Fruit fly (Drosophila melanogaster) whole organism, embryonic: ENCODE results near the gene Cyp313a4.

Experiments
- Asciz ChIP-seq: fragments of 200-800 bp; sonication (Bioruptor generic); optimal IDR thresholded peaks from 2 replicates; lab custom pipeline; 2017; ENCODE audit warnings: missing biosample characterization, mild to moderate bottlenecking, missing genetic modification characterization, missing genetic modification reagents
- B-H1 ChIP-seq: fragments of 200-800 bp; sonication (Bioruptor generic); IDR thresholded peaks from 3 replicates; pipeline ENCODE4 v1.3.6; 2022; ENCODE audit warnings: missing biosample characterization, missing genetic modification characterization
- Bdp1 ChIP-seq: fragments of 200-800 bp; sonication (Bioruptor generic); optimal IDR thresholded peaks from 3 replicates; lab custom pipeline; 2016; ENCODE audit warnings: missing biosample characterization, missing genetic modification characterization
- Bgb ChIP-seq: fragments of 200-800 bp; sonication (Bioruptor generic); IDR thresholded peaks from 2 replicates; pipeline ENCODE4 v1.3.6; 2022; ENCODE audit warnings: missing biosample characterization, missing genetic modification characterization; ENCODE audit not compliant: partially characterized antibody
- CG10321 ChIP-seq: fragments of 200-800 bp; sonication (Bioruptor generic); IDR thresholded peaks from 2 replicates; pipeline ENCODE4 v1.3.6; 2022; ENCODE audit warnings: missing biosample characterization, missing genetic modification characterization
- CG11085 ChIP-seq: fragments of 200-800 bp; sonication (Bioruptor generic); IDR thresholded peaks from 2 replicates; pipeline ENCODE4 v1.3.6; 2022; ENCODE audit warnings: missing biosample characterization, missing genetic modification characterization
- CG11247 ChIP-seq: fragments of 200-800 bp; sonication (Bioruptor generic); IDR thresholded peaks from 2 replicates; pipeline ENCODE4 v1.3.6; 2022; ENCODE audit warnings: missing biosample characterization, missing genetic modification characterization
- CG11504 ChIP-seq: fragments of 200-800 bp; sonication (Bioruptor generic); optimal IDR thresholded peaks from 3 replicates; lab custom pipeline; 2019; ENCODE audit warnings: missing biosample characterization, mild to moderate bottlenecking, missing genetic modification characterization, moderate library complexity
- CG11560 ChIP-seq: fragments of 200-800 bp; sonication (Bioruptor generic); IDR thresholded peaks from 3 replicates; pipeline ENCODE4 v1.3.6; 2022; ENCODE audit warnings: missing biosample characterization, missing genetic modification characterization
- CG12104 ChIP-seq: fragments of 200-800 bp; sonication (Bioruptor generic); optimal IDR thresholded peaks from 3 replicates; lab custom pipeline; 2016; ENCODE audit warnings: missing biosample characterization, missing genetic modification characterization
- CG12659 ChIP-seq: fragments of 200-800 bp; sonication (Bioruptor generic); optimal IDR thresholded peaks from 3 replicates; lab custom pipeline; 2017; ENCODE audit warnings: mild to moderate bottlenecking, missing biosample characterization, missing genetic modification reagents, missing genetic modification characterization
- CG12769 ChIP-seq: fragments of 200-800 bp; sonication (Bioruptor generic); optimal IDR thresholded peaks from 2 replicates; lab custom pipeline; 2019; ENCODE audit warnings: missing biosample characterization, mild to moderate bottlenecking, missing genetic modification characterization, moderate library complexity
- CG13894 ChIP-seq: fragments of 200-800 bp; sonication (Bioruptor generic); optimal IDR thresholded peaks from 3 replicates; lab custom pipeline; 2018; ENCODE audit warnings: missing biosample characterization, mild to moderate bottlenecking, missing genetic modification characterization, moderate library complexity
- CG17385 ChIP-seq: fragments of 200-800 bp; sonication (Bioruptor generic); optimal IDR thresholded peaks from 3 replicates; lab custom pipeline; 2018; ENCODE audit warnings: missing biosample characterization, mild to moderate bottlenecking, missing genetic modification characterization
- CG17802 ChIP-seq: fragments of 200-800 bp; sonication (Bioruptor generic); optimal IDR thresholded peaks from 2 replicates; lab custom pipeline; 2018; ENCODE audit warnings: missing biosample characterization, mild to moderate bottlenecking, missing genetic modification characterization, moderate library complexity
- CG18262 ChIP-seq: fragments of 200-800 bp; optimal IDR thresholded peaks from 3 replicates; lab custom pipeline; 2019; ENCODE audit warnings: missing biosample characterization, mild to moderate bottlenecking, missing genetic modification characterization, moderate library complexity
- CG2889 ChIP-seq: fragments of 200-800 bp; sonication (Bioruptor generic); IDR thresholded peaks from 3 replicates; pipeline ENCODE4 v1.3.6; 2022; ENCODE audit warnings: missing biosample characterization, missing genetic modification characterization
- CG7556 ChIP-seq: fragments of 200-800 bp; sonication (Bioruptor generic); optimal IDR thresholded peaks from 2 replicates; lab custom pipeline; 2017; ENCODE audit warnings: missing biosample characterization, mild to moderate bottlenecking, missing genetic modification characterization
- CG9609 ChIP-seq: fragments of 200-800 bp; sonication (Bioruptor generic); optimal IDR thresholded peaks from 3 replicates; lab custom pipeline; 2016; ENCODE audit warnings: missing biosample characterization, missing genetic modification characterization
- D19A ChIP-seq: fragments of 200-800 bp; optimal IDR thresholded peaks from 3 replicates; lab custom pipeline; 2019; ENCODE audit warnings: missing biosample characterization, mild to moderate bottlenecking, missing genetic modification characterization, moderate library complexity
- E2f1 ChIP-seq: fragments of 200-800 bp; sonication (Bioruptor generic); IDR thresholded peaks from 2 replicates; pipeline ENCODE4 v1.3.6; 2022; ENCODE audit warnings: missing biosample characterization, missing genetic modification characterization
- Eip74EF ChIP-seq, 2 experiments: fragments of 200-800 bp in 1 of 2; fragments of >200 bp in 1 of 2; sonication (Bioruptor generic) in 1 of 2; optimal IDR thresholded peaks; 2 replicates each; lab custom pipeline; 2017 to 2019; ENCODE audit warnings: missing biosample characterization in 2 of 2, missing genetic modification characterization in 2 of 2, mild to moderate bottlenecking in 1 of 2, moderate library complexity in 1 of 2
- Fer1 ChIP-seq: fragments of 200-800 bp; sonication (Bioruptor generic); optimal IDR thresholded peaks from 2 replicates; lab custom pipeline; 2017; ENCODE audit warnings: missing biosample characterization, mild to moderate bottlenecking, missing genetic modification characterization
- Gsc ChIP-seq: fragments of 200-800 bp; sonication (Bioruptor generic); IDR thresholded peaks from 2 replicates; pipeline ENCODE4 v1.3.6; 2022; ENCODE audit warnings: missing biosample characterization, missing genetic modification characterization
- HmgD ChIP-seq: fragments of 200-800 bp; sonication (Bioruptor generic); optimal IDR thresholded peaks from 3 replicates; lab custom pipeline; 2016; ENCODE audit warnings: missing biosample characterization, missing genetic modification characterization
- MTF-1 ChIP-seq: fragments of 200-800 bp; sonication (Bioruptor generic); optimal IDR thresholded peaks from 2 replicates; lab custom pipeline; 2018; ENCODE audit warnings: missing biosample characterization, mild to moderate bottlenecking, missing genetic modification characterization, borderline replicate concordance
- Meics ChIP-seq: fragments of 200-800 bp; sonication (Bioruptor generic); optimal IDR thresholded peaks from 2 replicates; lab custom pipeline; 2017; ENCODE audit warnings: missing biosample characterization, mild to moderate bottlenecking, missing genetic modification characterization
- NFAT ChIP-seq: fragments of 200-800 bp; sonication (Bioruptor generic); IDR thresholded peaks from 2 replicates; pipeline ENCODE4 v1.3.6; 2022; ENCODE audit warnings: missing biosample characterization, missing genetic modification characterization
- Spps ChIP-seq: fragments of 200-800 bp; sonication (Bioruptor generic); optimal IDR thresholded peaks from 2 replicates; lab custom pipeline; 2018; ENCODE audit warnings: missing biosample characterization, mild to moderate bottlenecking, missing genetic modification characterization
- Sry-δ ChIP-seq: fragments of 200-800 bp; sonication (Bioruptor generic); optimal IDR thresholded peaks from 2 replicates; lab custom pipeline; 2016; ENCODE audit warnings: missing biosample characterization, missing genetic modification characterization
- abd-A ChIP-seq: fragments of 200-800 bp; sonication (Bioruptor generic); optimal IDR thresholded peaks from 3 replicates; lab custom pipeline; 2019; ENCODE audit warnings: missing biosample characterization, mild to moderate bottlenecking, missing genetic modification characterization, moderate library complexity
- crol ChIP-seq: fragments of 200-800 bp; sonication (Bioruptor generic); IDR thresholded peaks from 2 replicates; pipeline ENCODE4 v1.3.6; 2022; ENCODE audit warnings: missing biosample characterization, missing genetic modification characterization
- esg ChIP-seq: fragments of 200-800 bp; sonication (Bioruptor generic); conservative IDR thresholded peaks from 2 replicates; pipeline ENCODE4 v1.3.6; 2022; ENCODE audit warnings: missing biosample characterization, missing genetic modification characterization
- eyg ChIP-seq: fragments of 200-800 bp; sonication (Bioruptor generic); optimal IDR thresholded peaks from 3 replicates; lab custom pipeline; 2016; ENCODE audit warnings: missing biosample characterization, missing genetic modification characterization
- gcm2 ChIP-seq: fragments of 200-800 bp; sonication (Bioruptor generic); optimal IDR thresholded peaks from 2 replicates; lab custom pipeline; 2016; ENCODE audit warnings: missing biosample characterization, missing genetic modification characterization
- gsb ChIP-seq: fragments of 200-800 bp; sonication (Bioruptor generic); IDR thresholded peaks from 2 replicates; pipeline ENCODE4 v1.3.6; 2022; ENCODE audit warnings: missing biosample characterization, missing genetic modification characterization
- inv ChIP-seq: fragments of 200-800 bp; sonication (Bioruptor generic); IDR thresholded peaks from 2 replicates; pipeline ENCODE4 v1.3.6; 2022; ENCODE audit warnings: missing biosample characterization, missing genetic modification characterization; ENCODE audit not compliant: partially characterized antibody
- jing ChIP-seq: fragments of 200-800 bp; sonication (Bioruptor generic); optimal IDR thresholded peaks from 2 replicates; lab custom pipeline; 2018; ENCODE audit warnings: missing biosample characterization, mild to moderate bottlenecking, missing genetic modification characterization
- kni ChIP-seq: fragments of 200-800 bp; sonication (Bioruptor generic); optimal IDR thresholded peaks from 3 replicates; lab custom pipeline; 2017; ENCODE audit warnings: mild to moderate bottlenecking, missing biosample characterization, missing genetic modification reagents, missing genetic modification characterization
- pzg ChIP-seq: fragments of 200-800 bp; sonication (Bioruptor generic); optimal IDR thresholded peaks from 3 replicates; lab custom pipeline; 2018; ENCODE audit warnings: missing biosample characterization, mild to moderate bottlenecking, missing genetic modification characterization, moderate library complexity
- repo ChIP-seq: fragments of 200-800 bp; sonication (Bioruptor generic); optimal IDR thresholded peaks from 2 replicates; lab custom pipeline; 2016; ENCODE audit warnings: missing biosample characterization, missing genetic modification characterization
- rib ChIP-seq: fragments of 200-800 bp; sonication (Bioruptor generic); IDR thresholded peaks from 2 replicates; pipeline ENCODE4 v1.3.6; 2022; ENCODE audit warnings: missing biosample characterization, missing genetic modification characterization
- schlank ChIP-seq: fragments of 200-800 bp; sonication (Bioruptor generic); optimal IDR thresholded peaks from 2 replicates; lab custom pipeline; 2018; ENCODE audit warnings: missing biosample characterization, mild to moderate bottlenecking, missing genetic modification characterization
- sna ChIP-seq: fragments of 200-800 bp; sonication (Bioruptor generic); IDR thresholded peaks from 2 replicates; pipeline ENCODE4 v1.3.6; 2022; ENCODE audit warnings: missing biosample characterization, missing genetic modification characterization; ENCODE audit not compliant: partially characterized antibody
- sob ChIP-seq: fragments of 200-800 bp; sonication (Bioruptor generic); IDR thresholded peaks from 2 replicates; pipeline ENCODE4 v1.3.6; 2022; ENCODE audit warnings: missing biosample characterization, missing genetic modification characterization
- tap ChIP-seq: fragments of 200-800 bp; optimal IDR thresholded peaks from 3 replicates; lab custom pipeline; 2019; ENCODE audit warnings: missing biosample characterization, mild to moderate bottlenecking, missing genetic modification characterization, moderate library complexity
- tup ChIP-seq: fragments of 200-800 bp; sonication (Bioruptor generic); optimal IDR thresholded peaks from 2 replicates; lab custom pipeline; 2016; ENCODE audit warnings: missing biosample characterization, mild to moderate bottlenecking, missing genetic modification characterization, moderate library complexity
- twi ChIP-seq: fragments of 200-800 bp; optimal IDR thresholded peaks from 2 replicates; lab custom pipeline; 2019; ENCODE audit warnings: missing biosample characterization, mild to moderate bottlenecking, missing genetic modification characterization, moderate library complexity
- unpg ChIP-seq: fragments of 200-800 bp; sonication (Bioruptor generic); optimal IDR thresholded peaks from 3 replicates; lab custom pipeline; 2018; ENCODE audit warnings: missing biosample characterization, mild to moderate bottlenecking, missing genetic modification characterization, moderate library complexity
- vvl ChIP-seq: fragments of 200-800 bp; sonication (Bioruptor generic); IDR thresholded peaks from 2 replicates; pipeline ENCODE4 v1.3.6; 2022; ENCODE audit warnings: missing biosample characterization, missing genetic modification characterization
- wdn ChIP-seq: fragments of 200-800 bp; sonication (Bioruptor generic); IDR thresholded peaks from 2 replicates; pipeline ENCODE4 v1.3.6; 2022; ENCODE audit warnings: missing biosample characterization, missing genetic modification characterization

Gene Cyp313a4

dm6 chr3R:12630369-12630768 lies 50.8 kb downstream of the Cyp313a4 start, which contains the start of gene Not10 (continued):
- TF ChIP-seq Fer1 (GFP tag; lab: Kevin White, UChicago) (no peak), CG9609 (GFP tag; lab: Kevin White, UChicago) (no peak), CG12769 (no peak), Eip74EF (GFP tag; optimal IDR thresholded peaks at IDR 0.05; lab: Kevin White, UChicago) (no peak), inv (peak; percentile 61), HmgD (GFP tag; lab: Kevin White, UChicago) (no peak), CG12104 (GFP tag; lab: Kevin White, UChicago) (peak; percentile 5), Asciz (GFP tag; lab: Kevin White, UChicago) (no peak), CG10321 (GFP tag; lab: Robert Waterston, UW) (no peak), D19A (tag; lab: Kevin White, UChicago) (no peak), CG17802 (tag; lab: Kevin White, UChicago) (no peak), CG12659 (GFP tag; lab: Kevin White, UChicago) (peak; percentile 76), crol (no peak), Spps (tag; lab: Kevin White, UChicago) (no peak), CG11247 (no peak), twi (tag; lab: Kevin White, UChicago) (peak; percentile 14), vvl (GFP tag; lab: Robert Waterston, UW) (0 out of 2 replicates have a peak, but pooled peaks have one; percentile 11), sob (GFP tag; lab: Robert Waterston, UW) (0 out of 2 replicates have a peak, but pooled peaks have one; percentile 43), unpg (GFP tag; lab: Kevin White, UChicago) (no peak), B-H1 (GFP tag; lab: Robert Waterston, UW) (no peak), MTF-1 (GFP tag; lab: Kevin White, UChicago) (no peak), gcm2 (GFP tag; lab: Kevin White, UChicago) (no peak), NFAT (GFP tag; lab: Robert Waterston, UW) (no peak), eyg (GFP tag; lab: Kevin White, UChicago) (no peak), wdn (GFP tag; lab: Robert Waterston, UW) (no peak), abd-A (tag; lab: Kevin White, UChicago) (no peak), CG11560 (no peak), sna (peak; percentile 76; the same call in 1 of the 2 replicates), pzg (peak; percentile 45), CG7556 (GFP tag; lab: Kevin White, UChicago) (no peak), CG11085 (GFP tag; lab: Robert Waterston, UW) (no peak), rib (GFP tag; lab: Robert Waterston, UW) (no peak), Bgb (GFP tag; lab: Robert Waterston, UW) (peak; percentile 43; the same call in 1 of the 2 replicates), esg (GFP tag; lab: Robert Waterston, UW) (no peak; the same call in 1 of the 2 replicates), gsb (GFP tag; lab: Robert Waterston, UW) (no peak), Gsc (GFP tag; lab: Robert Waterston, UW) (no peak), Meics (GFP tag; lab: Kevin White, UChicago) (peak; percentile 27), tup (GFP tag; lab: Kevin White, UChicago) (no peak), CG13894 (no peak), tap (tag; lab: Kevin White, UChicago) (no peak), Bdp1 (GFP tag; lab: Kevin White, UChicago) (no peak), kni (GFP tag; lab: Kevin White, UChicago) (no peak), CG17385 (GFP tag; lab: Kevin White, UChicago) (no peak), CG11504 (no peak), CG18262 (tag; lab: Kevin White, UChicago) (no peak), Sry-δ (GFP tag; lab: Kevin White, UChicago) (peak; percentile 59), schlank (tag; lab: Kevin White, UChicago) (no peak), jing (GFP tag; lab: Kevin White, UChicago) (no peak), E2f1 (GFP tag; lab: Robert Waterston, UW) (peak; percentile 23; the same call in 1 of the 2 replicates), repo (no peak), CG2889 (GFP tag; lab: Robert Waterston, UW) (no peak)
